Worm (Caenorhabditis elegans): ENCODE measurements around the gene nhr-132.

- TF ChIP-seq flt-1 (GFP tag; IDR thresholded peaks at IDR 0.05) (no peak), tab-1 (GFP tag; IDR thresholded peaks at IDR 0.05) (no peak)
These were observed 40.0 kb upstream of the nhr-132 start, which contains the start of gene nhr-131 for ce11 chrV:494284-494683.
